Worm (Caenorhabditis elegans) whole organism, young adult: ENCODE data around the gene ZK792.5.
A peak's percentile ranks its signal among the peaks of the same experiment; 100 is the strongest.

Experiments used
- B0336.3 ChIP-seq: fragments of 200-800 bp; sonication (Bioruptor generic); IDR thresholded peaks from 2 replicates; pipeline ENCODE4 v1.3.6; 2022; ENCODE audit warnings: missing genetic modification characterization, missing compliant biosample characterization
- D2030.7 ChIP-seq: fragments of 200-800 bp; sonication (Bioruptor generic); IDR thresholded peaks from 2 replicates; pipeline ENCODE4 v1.3.6; 2022; ENCODE audit warnings: missing genetic modification reagents, missing genetic modification characterization, missing compliant biosample characterization
- F33H1.4 ChIP-seq: fragments of 200-800 bp; sonication (Bioruptor generic); IDR thresholded peaks from 2 replicates; pipeline ENCODE4 v1.3.6; 2022; ENCODE audit warnings: missing genetic modification reagents, missing genetic modification characterization, missing compliant biosample characterization
- F39B2.1 ChIP-seq: fragments of 200-800 bp; sonication (Bioruptor generic); IDR thresholded peaks from 2 replicates; pipeline ENCODE4 v1.3.6; 2022; ENCODE audit warnings: missing genetic modification reagents, missing genetic modification characterization, missing compliant biosample characterization
- F49E8.2 ChIP-seq: sonication (generic microtip); optimal IDR thresholded peaks from 3 replicates; lab custom pipeline; 2017; ENCODE audit warnings: missing genetic modification characterization, mild to moderate bottlenecking, missing compliant biosample characterization, antibody characterized with exemption, moderate library complexity; ENCODE audit not compliant: insufficient read depth
- K12H6.12 ChIP-seq: fragments of 200-800 bp; sonication (Bioruptor generic); optimal IDR thresholded peaks from 2 replicates; lab custom pipeline; 2018; ENCODE audit warnings: mild to moderate bottlenecking, missing genetic modification characterization, missing compliant biosample characterization
- T26A5.8 ChIP-seq: sonication (generic microtip); optimal IDR thresholded peaks from 2 replicates; lab custom pipeline; 2016; ENCODE audit warnings: missing genetic modification characterization, missing compliant biosample characterization
- Y79H2A.3 ChIP-seq: fragments of 200-800 bp; sonication (Bioruptor generic); conservative IDR thresholded peaks from 2 replicates; pipeline ENCODE4 v1.3.6; 2022; ENCODE audit warnings: missing genetic modification reagents, missing genetic modification characterization, missing compliant biosample characterization
- ama-1 ChIP-seq, 3 experiments: fragments of 150-350 bp in 1 of 3; sonication (generic microtip) in 2 of 3; optimal IDR thresholded peaks; 2 replicates each; lab custom pipeline; 2014 to 2018; ENCODE audit warnings: missing biosample characterization in 2 of 3, missing genetic modification characterization in 2 of 3, missing genetic modification reagents in 2 of 3
- athp-1 ChIP-seq: sonication (generic microtip); optimal IDR thresholded peaks from 2 replicates; lab custom pipeline; 2017; ENCODE audit warnings: mild to moderate bottlenecking, missing genetic modification characterization, missing compliant biosample characterization
- attf-6 ChIP-seq: fragments of 200-800 bp; sonication (Bioruptor generic); IDR thresholded peaks from 2 replicates; pipeline ENCODE4 v1.3.6; 2022; ENCODE audit warnings: missing genetic modification reagents, missing genetic modification characterization, missing compliant biosample characterization
- cebp-2 ChIP-seq: fragments of 200-800 bp; sonication (Bioruptor generic); IDR thresholded peaks from 2 replicates; pipeline ENCODE4 v1.3.6; 2022; ENCODE audit warnings: missing genetic modification characterization, missing compliant biosample characterization
- ceh-100 ChIP-seq: fragments of 200-800 bp; sonication (Bioruptor generic); IDR thresholded peaks from 2 replicates; pipeline ENCODE4 v1.3.6; 2022; ENCODE audit warnings: missing genetic modification reagents, missing genetic modification characterization, missing compliant biosample characterization
- ceh-27 ChIP-seq: fragments of 200-800 bp; sonication (Bioruptor generic); optimal IDR thresholded peaks from 2 replicates; lab custom pipeline; 2018; ENCODE audit warnings: mild to moderate bottlenecking, missing genetic modification characterization, moderate library complexity, missing compliant biosample characterization
- ceh-91 ChIP-seq: fragments of 200-800 bp; sonication (Bioruptor generic); IDR thresholded peaks from 2 replicates; pipeline ENCODE4 v1.3.6; 2022; ENCODE audit warnings: missing genetic modification reagents, missing genetic modification characterization, missing compliant biosample characterization
- die-1 ChIP-seq: sonication (generic microtip); optimal IDR thresholded peaks from 2 replicates; lab custom pipeline; 2016; ENCODE audit warnings: missing genotype, mild to moderate bottlenecking, missing genetic modification characterization, missing compliant biosample characterization
- dpff-1 ChIP-seq: sonication (generic microtip); optimal IDR thresholded peaks from 2 replicates; lab custom pipeline; 2017; ENCODE audit warnings: mild to moderate bottlenecking, missing genetic modification characterization, missing compliant biosample characterization
- efl-1 ChIP-seq: fragments of 150-350 bp; optimal IDR thresholded peaks from 2 replicates; lab custom pipeline; 2014; ENCODE audit warnings: missing biosample characterization, missing genetic modification reagents, missing genetic modification characterization
- ekl-4 ChIP-seq: fragments of 200-800 bp; sonication (Bioruptor generic); IDR thresholded peaks from 2 replicates; pipeline ENCODE4 v1.3.6; 2022; ENCODE audit warnings: missing genetic modification reagents, missing genetic modification characterization, missing compliant biosample characterization
- him-1 ChIP-seq: sonication (generic microtip); optimal IDR thresholded peaks from 2 replicates; lab custom pipeline; 2016; ENCODE audit warnings: missing genotype, missing genetic modification reagents, missing genetic modification characterization, missing compliant biosample characterization
- hlh-26 ChIP-seq: fragments of 200-800 bp; sonication (Bioruptor generic); conservative IDR thresholded peaks from 2 replicates; pipeline ENCODE4 v1.3.6; 2022; ENCODE audit warnings: missing genetic modification reagents, missing genetic modification characterization, missing compliant biosample characterization
- hrde-1 ChIP-seq: sonication (generic microtip); optimal IDR thresholded peaks from 2 replicates; lab custom pipeline; 2016; ENCODE audit warnings: missing genetic modification characterization, mild to moderate bottlenecking, missing compliant biosample characterization, moderate library complexity, missing genotype, missing genetic modification reagents, borderline replicate concordance
- let-526 ChIP-seq: fragments of 200-800 bp; sonication (Bioruptor generic); IDR thresholded peaks from 2 replicates; pipeline ENCODE4 v1.3.6; 2022; ENCODE audit warnings: missing genetic modification reagents, missing genetic modification characterization, missing compliant biosample characterization
- let-607 ChIP-seq, 2 experiments: fragments of 200-800 bp in 1 of 2; sonication (Bioruptor generic) in 1 of 2; sonication (generic microtip) in 1 of 2; optimal IDR thresholded peaks; 2 replicates each; lab custom pipeline; 2016 to 2018; ENCODE audit warnings: mild to moderate bottlenecking in 2 of 2, missing compliant biosample characterization in 2 of 2, missing genetic modification characterization in 2 of 2, moderate library complexity in 2 of 2, missing genotype in 1 of 2
- lin-54 ChIP-seq: fragments of 200-800 bp; sonication (Bioruptor generic); optimal IDR thresholded peaks from 2 replicates; lab custom pipeline; 2018; ENCODE audit warnings: mild to moderate bottlenecking, missing genetic modification characterization, missing compliant biosample characterization
- lir-1 ChIP-seq: fragments of 200-800 bp; sonication (Bioruptor generic); conservative IDR thresholded peaks from 2 replicates; pipeline ENCODE4 v1.3.6; 2022; ENCODE audit warnings: missing genetic modification reagents, missing genetic modification characterization, missing compliant biosample characterization
- lsl-1 ChIP-seq: fragments of 200-800 bp; sonication (Bioruptor generic); optimal IDR thresholded peaks from 2 replicates; lab custom pipeline; 2018; ENCODE audit warnings: mild to moderate bottlenecking, missing genetic modification characterization, moderate library complexity, missing compliant biosample characterization
- madf-6 ChIP-seq: fragments of 200-800 bp; sonication (Bioruptor generic); IDR thresholded peaks from 2 replicates; pipeline ENCODE4 v1.3.6; 2022; ENCODE audit warnings: missing genetic modification reagents, missing genetic modification characterization, missing compliant biosample characterization
- madf-8 ChIP-seq: fragments of 200-800 bp; sonication (Bioruptor generic); conservative IDR thresholded peaks from 2 replicates; pipeline ENCODE4 v1.3.6; 2022; ENCODE audit warnings: missing genetic modification reagents, missing genetic modification characterization, missing compliant biosample characterization
- mcd-1 ChIP-seq: fragments of 200-800 bp; sonication (Bioruptor generic); IDR thresholded peaks from 2 replicates; pipeline ENCODE4 v1.3.6; 2022; ENCODE audit warnings: missing genetic modification reagents, missing genetic modification characterization, missing compliant biosample characterization
- mxl-1 ChIP-seq: sonication (generic microtip); optimal IDR thresholded peaks from 2 replicates; lab custom pipeline; 2016; ENCODE audit warnings: missing genetic modification characterization, missing compliant biosample characterization
- nhr-120 ChIP-seq: fragments of 200-800 bp; sonication (Bioruptor generic); IDR thresholded peaks from 2 replicates; pipeline ENCODE4 v1.3.6; 2022; ENCODE audit warnings: missing genetic modification characterization, missing compliant biosample characterization
- pbrm-1 ChIP-seq: fragments of 200-800 bp; sonication (Bioruptor generic); IDR thresholded peaks from 2 replicates; pipeline ENCODE4 v1.3.6; 2022; ENCODE audit warnings: missing genetic modification reagents, missing genetic modification characterization, missing compliant biosample characterization
- snpc-1.3 ChIP-seq: sonication (generic microtip); optimal IDR thresholded peaks from 2 replicates; lab custom pipeline; 2017; ENCODE audit warnings: missing genetic modification characterization, mild to moderate bottlenecking, missing compliant biosample characterization, antibody characterized with exemption, moderate library complexity, missing genotype, missing genetic modification reagents; ENCODE audit not compliant: insufficient read depth
- snpc-3.4 ChIP-seq: sonication (generic microtip); optimal IDR thresholded peaks from 2 replicates; lab custom pipeline; 2017; ENCODE audit warnings: missing genetic modification characterization, mild to moderate bottlenecking, missing compliant biosample characterization, antibody characterized with exemption, moderate library complexity, missing genotype, missing genetic modification reagents
- snpc-4 ChIP-seq, 5 experiments: fragments of 150-350 bp in 1 of 5; sonication (generic microtip) in 4 of 5; optimal IDR thresholded peaks; 2 replicates each; lab custom pipeline; 2014 to 2018; ENCODE audit warnings: missing genetic modification characterization in 5 of 5, missing biosample characterization in 3 of 5, antibody characterized with exemption in 2 of 5, mild to moderate bottlenecking in 2 of 5, missing compliant biosample characterization in 2 of 5, missing genotype in 2 of 5, moderate library complexity in 2 of 5, missing genetic modification reagents in 1 of 5
- tbp1 ChIP-seq: fragments of 200-800 bp; sonication (Bioruptor generic); optimal IDR thresholded peaks from 2 replicates; lab custom pipeline; 2018; ENCODE audit warnings: mild to moderate bottlenecking, missing genetic modification characterization, missing compliant biosample characterization
- tlf-1 ChIP-seq: fragments of 200-800 bp; sonication (Bioruptor generic); optimal IDR thresholded peaks from 2 replicates; lab custom pipeline; 2018; ENCODE audit warnings: mild to moderate bottlenecking, missing genetic modification characterization, missing compliant biosample characterization
- unc-130 ChIP-seq: sonication (generic microtip); optimal IDR thresholded peaks from 2 replicates; lab custom pipeline; 2016; ENCODE audit warnings: missing genetic modification reagents, missing genetic modification characterization, missing compliant biosample characterization
- unc-62 ChIP-seq: fragments of 150-350 bp; optimal IDR thresholded peaks from 2 replicates; lab custom pipeline; 2014; ENCODE audit warnings: missing biosample characterization, missing genetic modification reagents, missing genetic modification characterization
- xnd-1 ChIP-seq: sonication (generic microtip); optimal IDR thresholded peaks from 2 replicates; lab custom pipeline; 2016; ENCODE audit warnings: missing genotype, missing genetic modification reagents, missing genetic modification characterization, missing compliant biosample characterization
- zim-3 ChIP-seq: sonication (generic microtip); optimal IDR thresholded peaks from 2 replicates; lab custom pipeline; 2017; ENCODE audit warnings: mild to moderate bottlenecking, missing genetic modification characterization, moderate library complexity, missing compliant biosample characterization
- ztf-22 ChIP-seq: fragments of 200-800 bp; sonication (Bioruptor generic); optimal IDR thresholded peaks from 2 replicates; lab custom pipeline; 2018; ENCODE audit warnings: mild to moderate bottlenecking, missing genetic modification characterization, moderate library complexity, missing compliant biosample characterization
- ztf-26 ChIP-seq: sonication (generic microtip); optimal IDR thresholded peaks from 2 replicates; lab custom pipeline; 2017; ENCODE audit warnings: missing genetic modification characterization, missing compliant biosample characterization

Gene ZK792.5

DNA sequence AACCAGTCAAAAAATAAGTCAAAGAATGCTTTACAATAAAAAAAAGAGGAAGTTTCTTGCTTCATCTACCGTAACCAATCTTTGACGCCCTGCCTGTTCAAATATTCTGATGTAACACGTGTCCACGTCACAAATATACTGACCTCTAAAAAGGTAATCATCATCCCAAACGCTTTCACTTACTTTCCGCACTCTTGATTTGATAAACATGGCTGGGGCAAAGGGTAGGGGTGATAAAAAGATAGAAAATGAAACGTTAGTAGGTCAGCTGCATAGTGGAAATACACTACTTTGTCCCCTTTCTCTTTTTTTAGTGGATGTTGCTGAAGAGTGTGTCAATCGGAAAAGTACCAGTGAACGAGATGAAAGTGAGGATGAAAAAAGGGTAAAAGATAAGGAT lies 12.2 kb upstream of the ZK792.5 start:
- no peak for TF ChIP-seq B0336.3
- TF ChIP-seq let-526 (GFP tag; lab: Robert Waterston, UW) = no peak
- no peak for TF ChIP-seq ztf-22 (GFP tag; lab: Kevin White, UChicago)
- TF ChIP-seq F49E8.2 (tag; lab: Kevin White, UChicago) = no peak
- no peak for TF ChIP-seq F39B2.1 (GFP tag; lab: Robert Waterston, UW)
- TF ChIP-seq attf-6 = no peak

DNA sequence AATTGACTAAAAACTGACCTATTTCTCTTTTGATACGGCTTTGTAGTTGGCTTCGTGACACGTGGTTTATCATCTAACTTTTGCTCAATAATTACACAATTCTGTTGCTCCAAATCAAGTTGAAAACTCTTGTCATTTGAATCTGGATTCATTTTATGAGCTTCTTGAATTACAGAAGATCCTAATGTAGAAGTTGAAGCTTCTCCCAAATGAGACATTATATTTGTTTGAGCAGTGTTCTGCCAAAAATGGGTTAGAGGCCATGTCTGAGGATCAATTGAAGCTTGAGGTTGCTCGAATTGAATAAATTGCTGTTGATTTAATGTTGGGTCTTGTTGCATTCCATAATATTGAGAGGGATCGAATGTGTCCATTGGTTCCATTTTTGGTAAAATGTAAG lies 9.6 kb upstream of the ZK792.5 start:
- TF ChIP-seq Y79H2A.3 (GFP tag; lab: Robert Waterston, UW) (no peak), ceh-27 (GFP tag; lab: Kevin White, UChicago) (no peak), ceh-100 (no peak), ztf-26 (tag; lab: Kevin White, UChicago) (no peak), B0336.3 (no peak), tlf-1 (GFP tag; lab: Kevin White, UChicago) (no peak), T26A5.8 (tag; lab: Kevin White, UChicago) (no peak), lir-1 (GFP tag; lab: Robert Waterston, UW) (no peak), mxl-1 (tag; lab: Kevin White, UChicago) (no peak), mcd-1 (no peak), die-1 (tag; lab: Kevin White, UChicago) (no peak), nhr-120 (GFP tag; lab: Robert Waterston, UW) (no peak)

DNA sequence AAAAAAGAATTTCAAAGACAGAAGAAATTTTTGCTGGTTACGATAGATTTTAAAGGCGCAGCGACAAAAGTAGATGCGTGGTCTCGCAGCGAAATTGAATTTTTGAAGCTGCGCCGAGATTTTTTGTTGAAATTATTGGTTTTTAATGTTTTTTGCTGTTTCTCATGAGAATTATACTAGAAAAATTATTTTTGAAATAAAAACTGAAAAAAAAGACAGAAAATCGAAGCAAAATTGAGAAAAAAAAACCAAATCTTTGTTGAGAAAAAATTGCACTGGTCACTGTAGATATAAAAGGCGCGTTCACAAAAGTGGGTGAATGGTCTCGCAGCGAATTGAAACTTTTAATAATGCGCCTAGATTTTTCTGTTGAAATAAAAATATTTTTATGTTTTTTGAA lies 7.7 kb upstream of the ZK792.5 start:
- TF ChIP-seq ceh-91 (GFP tag; lab: Robert Waterston, UW) = peak; percentile 75
- peak; percentile 95 for TF ChIP-seq madf-6 (GFP tag; lab: Robert Waterston, UW)
- TF ChIP-seq tlf-1 (GFP tag; lab: Kevin White, UChicago) = peak; percentile 41
- TF ChIP-seq madf-8 (GFP tag; lab: Robert Waterston, UW) = peak; percentile 95
- peak; percentile 43 for TF ChIP-seq tbp1 (GFP tag; lab: Kevin White, UChicago)
- TF ChIP-seq ekl-4 = 0 out of 2 replicates have a peak, but pooled peaks have one; percentile 33
- TF ChIP-seq let-607 (tag; optimal IDR thresholded peaks at IDR 0.05; lab: Kevin White, UChicago) = no peak
- no peak for TF ChIP-seq hlh-26 (GFP tag; lab: Robert Waterston, UW)
- TF ChIP-seq F39B2.1 (GFP tag; lab: Robert Waterston, UW) = no peak
- TF ChIP-seq F33H1.4 (GFP tag; lab: Robert Waterston, UW) = peak; percentile 95
- TF ChIP-seq unc-130 = peak; percentile 23
- no peak for TF ChIP-seq zim-3 (tag; lab: Kevin White, UChicago)
- no peak for TF ChIP-seq unc-62 (GFP tag; lab: Kevin White, UChicago)
- peak; percentile 25 for TF ChIP-seq snpc-3.4
- TF ChIP-seq xnd-1 = peak; percentile 97
- no peak for TF ChIP-seq cebp-2 (GFP tag; lab: Robert Waterston, UW)
- peak; percentile 63 for TF ChIP-seq lin-54
- peak; percentile 7 for TF ChIP-seq athp-1 (tag; lab: Kevin White, UChicago)
- no peak for TF ChIP-seq dpff-1
- TF ChIP-seq snpc-4 (GFP tag; optimal IDR thresholded peaks at IDR 0.05; lab: Kevin White, UChicago) = no peak
- peak in 3 of 4 experiments; percentile 0 to 70 (median 17) for TF ChIP-seq snpc-4 (tag; optimal IDR thresholded peaks at IDR 0.05; lab: Kevin White, UChicago)
- peak; percentile 76 for TF ChIP-seq him-1 (tag; lab: Kevin White, UChicago)
- peak; percentile 56 for TF ChIP-seq snpc-1.3 (tag; lab: Kevin White, UChicago)
- peak; percentile 12 for TF ChIP-seq hrde-1 (tag; lab: Kevin White, UChicago)
- peak; percentile 98 for TF ChIP-seq lsl-1 (GFP tag; lab: Kevin White, UChicago)
- peak; percentile 48; the same call in 1 of the 2 replicates for TF ChIP-seq pbrm-1 (GFP tag; lab: Robert Waterston, UW)
- no peak for TF ChIP-seq K12H6.12 (tag; lab: Kevin White, UChicago)
- TF ChIP-seq D2030.7 (GFP tag; lab: Robert Waterston, UW) = peak; percentile 74
- peak; percentile 54 for TF ChIP-seq F49E8.2 (tag; lab: Kevin White, UChicago)
- no peak for TF ChIP-seq ama-1 (optimal IDR thresholded peaks at IDR 0.05; lab: Kevin White, UChicago)
- no peak for TF ChIP-seq ama-1 (GFP tag; optimal IDR thresholded peaks at IDR 0.05; lab: Kevin White, UChicago)
- peak; percentile 49 for TF ChIP-seq efl-1 (GFP tag; lab: Kevin White, UChicago)
